Worm (Caenorhabditis elegans): Measurements from ENCODE around the gene C52B9.10.

Gene C52B9.10

ce11 chrX:4260297-4260696 lies 13.4 kb upstream of the C52B9.10 start, which contains the start of gene C52B9.4:
Gene C52B9.4, plus strand, starts transcription at chrX:4260652.
- no peak for TF ChIP-seq tbx-11 (GFP tag; IDR thresholded peaks at IDR 0.05)
- no peak for TF ChIP-seq ama-1 (optimal IDR thresholded peaks at IDR 0.05)
- TF ChIP-seq F13C5.2 (tag; optimal IDR thresholded peaks at IDR 0.05), result peak; percentile 21
- TF ChIP-seq hmg-4 (GFP tag; optimal IDR thresholded peaks at IDR 0.05), result no peak

ce11 chrX:4263820-4264219 lies 9.9 kb upstream of the C52B9.10 start:
- no peak for TF ChIP-seq B0310.2 (tag; optimal IDR thresholded peaks at IDR 0.05)
- no peak for TF ChIP-seq hmbx-1 (tag; optimal IDR thresholded peaks at IDR 0.05)
- TF ChIP-seq hnd-1 (tag; optimal IDR thresholded peaks at IDR 0.05), result no peak
- TF ChIP-seq sea-1 (GFP tag; conservative IDR thresholded peaks at IDR 0.05), result no peak
- TF ChIP-seq ets-7 (tag; optimal IDR thresholded peaks at IDR 0.05), result no peak

ce11 chrX:4265283-4265907 lies 8.3 kb upstream of the C52B9.10 start, which contains the start of gene coel-1:
Gene coel-1, plus strand, starts transcription at chrX:4265663.
- TF ChIP-seq ets-7 (tag; optimal IDR thresholded peaks at IDR 0.05), result no peak
- TF ChIP-seq hmg-4 (GFP tag; optimal IDR thresholded peaks at IDR 0.05), result peak; percentile 77
- no peak for TF ChIP-seq ceh-13 (GFP tag; optimal IDR thresholded peaks at IDR 0.05)
- no peak for TF ChIP-seq flt-1 (GFP tag; IDR thresholded peaks at IDR 0.05)
- TF ChIP-seq B0310.2 (tag; optimal IDR thresholded peaks at IDR 0.05), result no peak
- TF ChIP-seq scrt-1 (GFP tag; IDR thresholded peaks at IDR 0.05), result no peak
- peak; percentile 4 for TF ChIP-seq aly-1 (tag; optimal IDR thresholded peaks at IDR 0.05)
- TF ChIP-seq pes-1 (GFP tag; IDR thresholded peaks at IDR 0.05), result no peak
- TF ChIP-seq sea-1 (GFP tag; conservative IDR thresholded peaks at IDR 0.05), result no peak
- no peak for TF ChIP-seq tra-4 (tag; optimal IDR thresholded peaks at IDR 0.05)
- no peak for TF ChIP-seq F13C5.2 (tag; optimal IDR thresholded peaks at IDR 0.05)
- TF ChIP-seq ceh-36 (tag; optimal IDR thresholded peaks at IDR 0.05), result no peak

ce11 chrX:4266178-4266931 lies 7.4 kb upstream of the C52B9.10 start:
- no peak for TF ChIP-seq hmbx-1 (tag; optimal IDR thresholded peaks at IDR 0.05)
- no peak for TF ChIP-seq ceh-36 (tag; optimal IDR thresholded peaks at IDR 0.05)
- no peak for TF ChIP-seq hmg-4 (GFP tag; optimal IDR thresholded peaks at IDR 0.05)
- TF ChIP-seq B0310.2 (tag; optimal IDR thresholded peaks at IDR 0.05), result no peak
- TF ChIP-seq sea-1 (GFP tag; conservative IDR thresholded peaks at IDR 0.05), result no peak
- TF ChIP-seq hnd-1 (tag; optimal IDR thresholded peaks at IDR 0.05), result no peak
- TF ChIP-seq tbx-11 (GFP tag; IDR thresholded peaks at IDR 0.05), result no peak
- no peak for TF ChIP-seq pes-1 (GFP tag; IDR thresholded peaks at IDR 0.05)
- TF ChIP-seq tbx-37 (GFP tag; conservative IDR thresholded peaks at IDR 0.05), result no peak
- no peak for TF ChIP-seq aly-1 (tag; optimal IDR thresholded peaks at IDR 0.05)
- no peak for TF ChIP-seq F13C5.2 (tag; optimal IDR thresholded peaks at IDR 0.05)
- no peak for TF ChIP-seq ets-7 (tag; optimal IDR thresholded peaks at IDR 0.05)
- TF ChIP-seq tra-4 (tag; optimal IDR thresholded peaks at IDR 0.05), result no peak
- TF ChIP-seq scrt-1 (GFP tag; IDR thresholded peaks at IDR 0.05), result no peak
- no peak for TF ChIP-seq ama-1 (optimal IDR thresholded peaks at IDR 0.05)
- no peak for TF ChIP-seq flt-1 (GFP tag; IDR thresholded peaks at IDR 0.05)

- no peak for TF ChIP-seq tbx-37 (GFP tag; conservative IDR thresholded peaks at IDR 0.05)
- TF ChIP-seq ceh-13 (GFP tag; optimal IDR thresholded peaks at IDR 0.05), result no peak
- no peak for TF ChIP-seq flt-1 (GFP tag; IDR thresholded peaks at IDR 0.05)
- no peak for TF ChIP-seq aly-1 (tag; optimal IDR thresholded peaks at IDR 0.05)
- TF ChIP-seq F13C5.2 (tag; optimal IDR thresholded peaks at IDR 0.05), result no peak
- TF ChIP-seq sea-1 (GFP tag; conservative IDR thresholded peaks at IDR 0.05), result no peak
- no peak for TF ChIP-seq ceh-36 (tag; optimal IDR thresholded peaks at IDR 0.05)
- no peak for TF ChIP-seq pes-1 (GFP tag; IDR thresholded peaks at IDR 0.05)
- TF ChIP-seq scrt-1 (GFP tag; IDR thresholded peaks at IDR 0.05), result no peak
- no peak for TF ChIP-seq hmbx-1 (tag; optimal IDR thresholded peaks at IDR 0.05)
- no peak for TF ChIP-seq hnd-1 (tag; optimal IDR thresholded peaks at IDR 0.05)
- TF ChIP-seq tra-4 (tag; optimal IDR thresholded peaks at IDR 0.05), result no peak
- TF ChIP-seq tbx-11 (GFP tag; IDR thresholded peaks at IDR 0.05), result no peak
- TF ChIP-seq ama-1 (optimal IDR thresholded peaks at IDR 0.05), result no peak
Measured at ce11 chrX:4268396-4268795, 5.3 kb upstream of the C52B9.10 start.

ce11 chrX:4274116-4274515 lies 402 bp downstream of the C52B9.10 start, which contains the start of gene mec-18:
Gene mec-18, minus strand, starts transcription at chrX:4274216.
- TF ChIP-seq tbx-11 (GFP tag; IDR thresholded peaks at IDR 0.05) (no peak), flt-1 (GFP tag; IDR thresholded peaks at IDR 0.05) (no peak), sea-1 (GFP tag; conservative IDR thresholded peaks at IDR 0.05) (no peak), hmg-4 (GFP tag; optimal IDR thresholded peaks at IDR 0.05) (no peak), scrt-1 (GFP tag; IDR thresholded peaks at IDR 0.05) (no peak), pes-1 (GFP tag; IDR thresholded peaks at IDR 0.05) (no peak), ets-7 (tag; optimal IDR thresholded peaks at IDR 0.05) (no peak), hnd-1 (tag; optimal IDR thresholded peaks at IDR 0.05) (no peak), hmbx-1 (tag; optimal IDR thresholded peaks at IDR 0.05) (no peak), tbx-37 (GFP tag; conservative IDR thresholded peaks at IDR 0.05) (no peak), aly-1 (tag; optimal IDR thresholded peaks at IDR 0.05) (no peak), tra-4 (tag; optimal IDR thresholded peaks at IDR 0.05) (no peak), F13C5.2 (tag; optimal IDR thresholded peaks at IDR 0.05) (no peak)

ce11 chrX:4279294-4279782 lies 5.6 kb downstream of the C52B9.10 start, which contains the start of the genes twk-28 and ets-9:
Gene twk-28, minus strand, starts transcription at chrX:4279344.
Gene ets-9, plus strand, starts transcription at chrX:4279703.
- TF ChIP-seq tbx-37 (GFP tag; conservative IDR thresholded peaks at IDR 0.05) (no peak), ets-7 (tag; optimal IDR thresholded peaks at IDR 0.05) (no peak), sea-1 (GFP tag; conservative IDR thresholded peaks at IDR 0.05) (no peak), tra-4 (tag; optimal IDR thresholded peaks at IDR 0.05) (no peak), aly-1 (tag; optimal IDR thresholded peaks at IDR 0.05) (no peak), F13C5.2 (tag; optimal IDR thresholded peaks at IDR 0.05) (no peak), scrt-1 (GFP tag; IDR thresholded peaks at IDR 0.05) (no peak), hmbx-1 (tag; optimal IDR thresholded peaks at IDR 0.05) (no peak), hnd-1 (tag; optimal IDR thresholded peaks at IDR 0.05) (no peak), pes-1 (GFP tag; IDR thresholded peaks at IDR 0.05) (no peak), B0310.2 (tag; optimal IDR thresholded peaks at IDR 0.05) (no peak), ama-1 (optimal IDR thresholded peaks at IDR 0.05) (no peak), hmg-4 (GFP tag; optimal IDR thresholded peaks at IDR 0.05) (no peak), flt-1 (GFP tag; IDR thresholded peaks at IDR 0.05) (no peak), tbx-11 (GFP tag; IDR thresholded peaks at IDR 0.05) (no peak), ceh-36 (tag; optimal IDR thresholded peaks at IDR 0.05) (no peak)

Measured in whole organism, early embryonic.